Fruit fly (Drosophila melanogaster): ENCODE measurements around the gene Flad2.

- no peak for TF ChIP-seq psq (optimal IDR thresholded peaks at IDR 0.05)
- no peak for TF ChIP-seq usp (GFP tag; optimal IDR thresholded peaks at IDR 0.05)
- no peak for TF ChIP-seq Dll (optimal IDR thresholded peaks at IDR 0.05)
- TF ChIP-seq CG8478 (optimal IDR thresholded peaks at IDR 0.05): no peak
- TF ChIP-seq pan (optimal IDR thresholded peaks at IDR 0.05): no peak
Observed at dm6 chr2L:13412219-13412618, at the start of gene Flad2.
